Fruit fly (Drosophila melanogaster): ENCODE data around the gene CG42446.

The CG42446 gene

dm6 chr3R:16356863-16357215, 3.1 kb downstream of the CG42446 start, which contains the start of gene CG10311:
Gene CG10311 (minus strand): TSS chr3R:16357015.
- TF ChIP-seq CG32121 (GFP tag; IDR thresholded peaks at IDR 0.05): peak; percentile 24; the same call in 1 of the 2 replicates
- 0 out of 3 replicates have a peak, but pooled peaks have one; percentile 22 for TF ChIP-seq fd96Ca (GFP tag; IDR thresholded peaks at IDR 0.05)
- peak; percentile 33; the same call in 1 of the 2 replicates for TF ChIP-seq Ets98B (GFP tag; IDR thresholded peaks at IDR 0.05)
- no peak for TF ChIP-seq Pif1B (GFP tag; optimal IDR thresholded peaks at IDR 0.05)

DNA sequence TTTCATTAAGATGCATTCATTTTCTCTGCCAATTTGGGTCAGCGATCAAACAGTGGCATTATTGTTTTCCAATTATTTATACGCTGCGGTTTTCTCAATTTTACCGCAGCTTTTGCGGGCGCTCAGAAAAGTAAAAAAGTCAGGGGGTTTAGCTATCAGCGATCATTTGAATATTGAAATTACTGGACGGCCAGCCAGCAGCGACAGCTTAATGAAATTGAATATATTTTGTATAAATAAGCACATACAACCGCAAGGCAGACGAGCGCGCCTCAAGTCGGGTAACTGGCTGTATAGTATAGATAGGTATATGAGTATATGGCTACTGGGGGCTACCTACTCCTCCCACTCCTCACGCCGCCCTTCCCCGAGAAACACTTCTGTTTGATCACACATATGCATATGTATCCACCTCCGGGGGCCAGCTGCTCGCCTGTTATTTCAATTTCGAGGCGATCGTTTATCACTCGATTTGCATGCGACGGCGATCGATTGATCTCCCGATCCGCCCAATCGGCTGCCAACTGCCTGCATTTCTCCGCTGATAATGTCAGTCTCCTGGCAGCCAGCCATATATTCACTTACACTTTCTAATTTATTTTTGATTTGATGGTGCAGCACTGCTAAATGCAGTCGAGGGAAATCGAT, 3.6 kb downstream of the CG42446 start:
- TF ChIP-seq fd96Ca (GFP tag; IDR thresholded peaks at IDR 0.05): no peak
- TF ChIP-seq Snoo (tag; optimal IDR thresholded peaks at IDR 0.05): no peak
- no peak for TF ChIP-seq CG12605 (GFP tag; IDR thresholded peaks at IDR 0.05)
- TF ChIP-seq D1 (tag; optimal IDR thresholded peaks at IDR 0.05): no peak
- TF ChIP-seq CG8159 (tag; optimal IDR thresholded peaks at IDR 0.05): no peak
- TF ChIP-seq gl (tag; optimal IDR thresholded peaks at IDR 0.05): no peak
- TF ChIP-seq CG15710 (tag; optimal IDR thresholded peaks at IDR 0.05): no peak
- TF ChIP-seq rn (GFP tag; IDR thresholded peaks at IDR 0.05): no peak

DNA sequence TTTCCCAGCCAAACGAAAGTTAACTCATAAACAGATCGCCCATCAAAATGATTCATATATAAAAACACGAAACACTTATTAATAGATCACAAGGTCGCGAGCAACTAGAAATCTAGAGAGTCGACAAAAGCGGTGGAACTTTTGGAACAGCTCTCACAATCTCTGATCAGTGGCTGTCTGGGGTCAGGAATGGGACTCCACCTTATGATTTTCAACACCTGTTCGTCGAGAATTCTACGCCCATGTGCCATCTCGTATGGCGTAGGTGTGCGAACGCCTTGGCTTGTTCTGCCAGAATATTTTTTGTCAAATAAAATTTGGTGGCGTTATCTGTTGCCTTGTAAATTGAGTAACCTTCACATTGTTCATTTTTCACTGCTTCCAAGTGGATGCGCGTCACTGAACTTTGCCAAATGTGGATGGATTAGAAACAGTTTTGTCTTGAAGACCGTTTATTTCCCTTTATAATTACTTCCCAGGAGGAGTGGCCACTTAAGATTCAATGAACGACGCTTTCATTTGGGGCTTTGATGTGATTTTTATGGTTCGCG, 4.4 kb downstream of the CG42446 start:
- TF ChIP-seq Snoo (tag; optimal IDR thresholded peaks at IDR 0.05) (no peak), CG32121 (GFP tag; IDR thresholded peaks at IDR 0.05) (no peak), CG14655 (GFP tag; optimal IDR thresholded peaks at IDR 0.05) (no peak), CG8159 (tag; optimal IDR thresholded peaks at IDR 0.05) (no peak), CG12605 (GFP tag; IDR thresholded peaks at IDR 0.05) (no peak), Pif1B (GFP tag; optimal IDR thresholded peaks at IDR 0.05) (no peak), CG9948 (tag; optimal IDR thresholded peaks at IDR 0.05) (no peak), gl (tag; optimal IDR thresholded peaks at IDR 0.05) (no peak), CG4496 (GFP tag; IDR thresholded peaks at IDR 0.05) (no peak), D1 (tag; optimal IDR thresholded peaks at IDR 0.05) (no peak), CG13204 (GFP tag; optimal IDR thresholded peaks at IDR 0.05) (no peak), CG34367 (tag; optimal IDR thresholded peaks at IDR 0.05) (no peak), Pif1A (GFP tag; optimal IDR thresholded peaks at IDR 0.05) (no peak), CG17806 (tag; optimal IDR thresholded peaks at IDR 0.05) (no peak), fd96Ca (GFP tag; IDR thresholded peaks at IDR 0.05) (no peak), CG8301 (tag; optimal IDR thresholded peaks at IDR 0.05) (no peak), CG10348 (GFP tag; IDR thresholded peaks at IDR 0.05) (no peak), EcR (GFP tag; optimal IDR thresholded peaks at IDR 0.05) (no peak), Ets98B (GFP tag; IDR thresholded peaks at IDR 0.05) (no peak), rn (GFP tag; IDR thresholded peaks at IDR 0.05) (no peak)

DNA sequence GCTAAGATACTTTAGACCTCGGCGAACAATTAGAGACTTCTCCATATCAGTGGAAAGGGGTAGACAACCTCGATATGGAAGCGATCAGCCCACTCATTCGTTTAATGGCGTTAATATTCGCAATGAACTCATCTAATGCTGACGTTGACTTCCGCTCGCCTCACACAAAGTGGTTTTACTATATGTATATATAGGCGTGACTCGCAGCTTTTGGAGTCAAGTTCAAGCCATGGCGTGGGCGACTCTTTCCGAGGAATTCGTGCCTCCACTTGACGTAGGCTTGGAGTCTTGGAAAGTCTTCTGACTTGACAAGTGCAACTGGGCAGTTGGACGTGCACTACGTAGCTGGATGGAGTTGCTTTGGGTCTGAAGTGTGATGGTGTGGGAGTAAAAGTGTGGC, 6.2 kb downstream of the CG42446 start:
- TF ChIP-seq CG12605 (GFP tag; IDR thresholded peaks at IDR 0.05) (no peak), CG4496 (GFP tag; IDR thresholded peaks at IDR 0.05) (no peak), CG15710 (tag; optimal IDR thresholded peaks at IDR 0.05) (no peak), CG13204 (GFP tag; optimal IDR thresholded peaks at IDR 0.05) (no peak), fd96Ca (GFP tag; IDR thresholded peaks at IDR 0.05) (no peak; the same call in 2 of the 3 replicates), CG34367 (tag; optimal IDR thresholded peaks at IDR 0.05) (no peak), rn (GFP tag; IDR thresholded peaks at IDR 0.05) (no peak), Pif1B (GFP tag; optimal IDR thresholded peaks at IDR 0.05) (no peak), CG17806 (tag; optimal IDR thresholded peaks at IDR 0.05) (no peak), D1 (tag; optimal IDR thresholded peaks at IDR 0.05) (no peak), CG32121 (GFP tag; IDR thresholded peaks at IDR 0.05) (no peak), Pif1A (GFP tag; optimal IDR thresholded peaks at IDR 0.05) (no peak), EcR (GFP tag; optimal IDR thresholded peaks at IDR 0.05) (no peak), CG10348 (GFP tag; IDR thresholded peaks at IDR 0.05) (no peak), CG8159 (tag; optimal IDR thresholded peaks at IDR 0.05) (no peak), CG9948 (tag; optimal IDR thresholded peaks at IDR 0.05) (no peak)

dm6 chr3R:16353195-16353594, 6.7 kb downstream of the CG42446 start:
- peak; percentile 39 for TF ChIP-seq EcR (GFP tag; optimal IDR thresholded peaks at IDR 0.05)
- TF ChIP-seq gl (tag; optimal IDR thresholded peaks at IDR 0.05): no peak

- TF ChIP-seq Pif1B (GFP tag; optimal IDR thresholded peaks at IDR 0.05) (no peak), CG17806 (tag; optimal IDR thresholded peaks at IDR 0.05) (no peak), CG8159 (tag; optimal IDR thresholded peaks at IDR 0.05) (no peak), Ets98B (GFP tag; IDR thresholded peaks at IDR 0.05) (no peak), CG13204 (GFP tag; optimal IDR thresholded peaks at IDR 0.05) (no peak), fd96Ca (GFP tag; IDR thresholded peaks at IDR 0.05) (no peak), gl (tag; optimal IDR thresholded peaks at IDR 0.05) (no peak), CG4496 (GFP tag; IDR thresholded peaks at IDR 0.05) (no peak), EcR (GFP tag; optimal IDR thresholded peaks at IDR 0.05) (no peak)
These were observed 7.9 kb downstream of the CG42446 start for dm6 chr3R:16352039-16352438.

DNA sequence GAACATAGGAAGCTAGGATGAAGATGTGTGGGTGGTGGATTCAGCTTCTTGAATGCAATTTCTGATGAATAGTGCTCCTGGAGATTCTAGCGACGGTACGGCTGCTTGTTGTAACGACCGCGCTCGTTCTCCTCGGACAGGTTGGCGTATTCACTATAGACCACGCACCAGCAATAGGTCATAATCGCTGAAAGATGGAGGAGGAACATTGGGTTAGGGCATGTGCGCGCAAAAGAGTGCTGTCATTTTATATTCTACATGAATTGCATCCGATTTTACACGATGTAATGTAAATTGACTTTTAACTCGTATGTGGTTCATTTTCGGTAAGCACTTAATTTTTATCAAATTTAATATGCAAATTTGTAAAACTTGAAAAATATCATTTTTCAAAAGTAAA, 8.9 kb downstream of the CG42446 start:
- TF ChIP-seq CG12605 (GFP tag; IDR thresholded peaks at IDR 0.05) (no peak), CG4496 (GFP tag; IDR thresholded peaks at IDR 0.05) (0 out of 3 replicates have a peak, but pooled peaks have one; percentile 27)

Measured in whole organism, pupa.